Worm (Caenorhabditis elegans) whole organism, L2 larva: ENCODE measurements around the gene Y102A11A.2.

Source experiments
- C34F6.9 ChIP-seq: fragments of 150-350 bp; optimal IDR thresholded peaks from 2 replicates; lab custom pipeline; 2014; ENCODE audit warnings: missing biosample characterization, missing genetic modification characterization
- F13H6.1 ChIP-seq: sonication (generic microtip); optimal IDR thresholded peaks from 2 replicates; lab custom pipeline; 2016; ENCODE audit warnings: missing genetic modification characterization, missing compliant biosample characterization
- R02D3.7 ChIP-seq: fragments of 150-350 bp; optimal IDR thresholded peaks from 2 replicates; lab custom pipeline; 2014; ENCODE audit warnings: missing biosample characterization, missing genetic modification characterization
- Y55F3AM.14 ChIP-seq: fragments of 200-800 bp; sonication (Bioruptor generic); optimal IDR thresholded peaks from 2 replicates; lab custom pipeline; 2018; ENCODE audit warnings: mild to moderate bottlenecking, missing genetic modification characterization, missing compliant biosample characterization
- ZK546.5 ChIP-seq: sonication (generic microtip); optimal IDR thresholded peaks from 2 replicates; lab custom pipeline; 2017; ENCODE audit warnings: missing biosample characterization, missing genetic modification characterization
- alr-1 ChIP-seq: fragments of 150-350 bp; optimal IDR thresholded peaks from 2 replicates; lab custom pipeline; 2014; ENCODE audit warnings: missing biosample characterization, missing genetic modification characterization
- ama-1 ChIP-seq: fragments of 150-350 bp; optimal IDR thresholded peaks from 2 replicates; lab custom pipeline; 2018; ENCODE audit warnings: inconsistent platforms
- blmp-1 ChIP-seq: sonication (generic microtip); optimal IDR thresholded peaks from 2 replicates; lab custom pipeline; 2017; ENCODE audit warnings: missing genetic modification characterization, mild to moderate bottlenecking, missing compliant biosample characterization, antibody characterized with exemption, moderate library complexity; ENCODE audit not compliant: insufficient read depth
- ceh-82 ChIP-seq: fragments of 150-350 bp; optimal IDR thresholded peaks from 2 replicates; lab custom pipeline; 2014; ENCODE audit warnings: missing biosample characterization, missing genetic modification characterization
- elt-1 ChIP-seq: fragments of 150-350 bp; optimal IDR thresholded peaks from 2 replicates; lab custom pipeline; 2014; ENCODE audit warnings: missing biosample characterization, missing genetic modification characterization
- elt-3 ChIP-seq: sonication (generic microtip); optimal IDR thresholded peaks from 2 replicates; lab custom pipeline; 2017; ENCODE audit warnings: missing biosample characterization, missing genetic modification characterization
- fos-1 ChIP-seq: fragments of 150-350 bp; optimal IDR thresholded peaks from 2 replicates; lab custom pipeline; 2014; ENCODE audit warnings: missing biosample characterization, missing genetic modification characterization
- lin-11 ChIP-seq: fragments of 150-350 bp; sonication (generic microtip); optimal IDR thresholded peaks from 2 replicates; lab custom pipeline; 2014; ENCODE audit warnings: missing biosample characterization, missing genetic modification characterization, inconsistent platforms, mixed read lengths
- lin-13 ChIP-seq: fragments of 150-350 bp; optimal IDR thresholded peaks from 2 replicates; lab custom pipeline; 2014; ENCODE audit warnings: missing biosample characterization, missing genetic modification reagents, missing genetic modification characterization
- lin-39 ChIP-seq: fragments of 150-350 bp; optimal IDR thresholded peaks from 2 replicates; lab custom pipeline; 2014; ENCODE audit warnings: missing biosample characterization, missing genetic modification reagents, missing genetic modification characterization
- lsy-2 ChIP-seq, 2 experiments: fragments of 150-350 bp in 1 of 2; sonication (generic microtip) in 1 of 2; optimal IDR thresholded peaks; 2 replicates each; lab custom pipeline; 2014 to 2017; ENCODE audit warnings: missing biosample characterization in 2 of 2, missing genetic modification characterization in 2 of 2
- nhr-10 ChIP-seq: sonication (generic microtip); optimal IDR thresholded peaks from 2 replicates; lab custom pipeline; 2017; ENCODE audit warnings: missing biosample characterization, missing genetic modification characterization
- nhr-12 ChIP-seq: fragments of 150-350 bp; optimal IDR thresholded peaks from 2 replicates; lab custom pipeline; 2014; ENCODE audit warnings: missing biosample characterization, missing genetic modification characterization
- nhr-21 ChIP-seq: fragments of 150-350 bp; optimal IDR thresholded peaks from 2 replicates; lab custom pipeline; 2014; ENCODE audit warnings: missing biosample characterization, missing genetic modification characterization
- nhr-237 ChIP-seq: fragments of 150-350 bp; optimal IDR thresholded peaks from 2 replicates; lab custom pipeline; 2014; ENCODE audit warnings: missing biosample characterization, missing genetic modification characterization
- nhr-25 ChIP-seq: fragments of 150-350 bp; sonication (generic microtip); optimal IDR thresholded peaks from 3 replicates; lab custom pipeline; 2014; ENCODE audit warnings: missing biosample characterization, missing genetic modification characterization
- nhr-6 ChIP-seq: fragments of 150-350 bp; optimal IDR thresholded peaks from 2 replicates; lab custom pipeline; 2014; ENCODE audit warnings: missing biosample characterization, missing genetic modification characterization
- nhr-77 ChIP-seq: fragments of 150-350 bp; optimal IDR thresholded peaks from 2 replicates; lab custom pipeline; 2014; ENCODE audit warnings: missing biosample characterization, missing genetic modification characterization
- peb-1 ChIP-seq: fragments of 150-350 bp; optimal IDR thresholded peaks from 2 replicates; lab custom pipeline; 2014; ENCODE audit warnings: missing biosample characterization, missing genetic modification characterization
- sem-4 ChIP-seq: fragments of 150-350 bp; optimal IDR thresholded peaks from 2 replicates; lab custom pipeline; 2014; ENCODE audit warnings: missing biosample characterization, missing genetic modification reagents, missing genetic modification characterization
- skn-1 ChIP-seq: sonication (generic microtip); optimal IDR thresholded peaks from 2 replicates; lab custom pipeline; 2017; ENCODE audit warnings: missing biosample characterization, missing genetic modification characterization
- sma-3 ChIP-seq: sonication (generic microtip); optimal IDR thresholded peaks from 2 replicates; lab custom pipeline; 2016; ENCODE audit warnings: missing genetic modification reagents, missing genetic modification characterization, missing compliant biosample characterization
- unc-62 ChIP-seq: fragments of 150-350 bp; optimal IDR thresholded peaks from 2 replicates; lab custom pipeline; 2014; ENCODE audit warnings: missing biosample characterization, missing genetic modification reagents, missing genetic modification characterization
- zag-1 ChIP-seq: fragments of 150-350 bp; optimal IDR thresholded peaks from 2 replicates; lab custom pipeline; 2014; ENCODE audit warnings: missing biosample characterization, missing genetic modification characterization
- ztf-1 ChIP-seq: fragments of 200-800 bp; sonication (Bioruptor generic); conservative IDR thresholded peaks from 2 replicates; pipeline ENCODE4 v1.3.6; 2022; ENCODE audit warnings: missing genetic modification characterization, missing compliant biosample characterization
- ztf-11 ChIP-seq: sonication (generic microtip); optimal IDR thresholded peaks from 2 replicates; lab custom pipeline; 2017; ENCODE audit warnings: missing biosample characterization, missing genetic modification characterization

The Y102A11A.2 gene

DNA sequence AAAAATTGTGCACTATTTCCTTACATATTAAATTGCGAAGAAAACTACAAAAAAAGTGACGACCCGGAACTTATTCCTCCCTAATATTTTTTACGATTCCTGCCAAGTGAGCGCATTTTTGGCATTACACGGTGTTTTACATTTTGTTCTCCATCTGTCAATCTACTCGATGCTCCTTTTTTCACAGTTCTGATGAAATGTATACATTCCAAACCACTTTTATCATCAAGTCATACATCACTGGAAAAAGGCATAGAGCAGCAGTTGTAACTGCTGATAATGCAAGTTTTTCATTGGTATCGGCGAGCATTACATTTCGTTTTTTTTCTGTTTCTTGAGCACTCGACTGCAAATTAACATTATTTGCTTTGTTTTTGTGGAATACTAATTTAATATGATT lies 8.2 kb upstream of the Y102A11A.2 start:
- TF ChIP-seq elt-1 (no peak), fos-1 (tag; lab: Kevin White, UChicago) (peak; percentile 82), skn-1 (peak; percentile 19)
- TF ChIP-seq, all 48 proteins: peak for 2

DNA sequence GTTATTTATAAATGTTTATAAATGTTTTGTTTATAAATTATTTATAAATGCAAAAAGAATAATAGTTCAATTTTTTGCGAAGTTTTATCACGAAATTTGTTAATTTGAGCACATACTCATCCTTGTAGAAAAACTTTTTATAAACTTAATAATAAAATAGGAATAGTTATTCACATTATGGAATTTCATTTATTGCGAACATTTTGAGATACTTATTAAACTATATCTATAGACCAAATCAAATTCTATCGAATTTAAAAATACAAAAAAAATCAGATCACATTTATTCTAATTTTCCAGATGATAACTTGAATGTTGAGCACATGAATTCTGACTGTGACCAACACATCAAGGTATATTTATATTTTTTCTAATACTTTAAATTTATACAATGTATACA lies 7.6 kb upstream of the Y102A11A.2 start, which contains the start of gene Y102A11A.3:
Gene Y102A11A.3 (plus strand): TSS at position 301 of the 400 bp plus-strand sequence.
- TF ChIP-seq sma-3 (GFP tag; lab: Kevin White, UChicago) = no peak
- TF ChIP-seq ZK546.5 (tag; lab: Kevin White, UChicago) = no peak
- TF ChIP-seq Y55F3AM.14 (GFP tag; lab: Kevin White, UChicago) = no peak
- TF ChIP-seq lin-39 = no peak
- no peak for TF ChIP-seq ceh-82 (tag; lab: Kevin White, UChicago)
- TF ChIP-seq nhr-25 (tag; lab: Kevin White, UChicago) = no peak
- TF ChIP-seq ama-1 (lab: Kevin White, UChicago) = no peak
- TF ChIP-seq lin-13 (GFP tag; lab: Kevin White, UChicago) = no peak
- TF ChIP-seq ztf-11 (tag; lab: Kevin White, UChicago) = no peak
- no peak for TF ChIP-seq nhr-77 (tag; lab: Kevin White, UChicago)
- no peak for TF ChIP-seq lin-11 (tag; lab: Kevin White, UChicago)
- TF ChIP-seq blmp-1 = no peak
- TF ChIP-seq nhr-237 (tag; lab: Kevin White, UChicago) = no peak
- no peak for TF ChIP-seq lsy-2 (tag; optimal IDR thresholded peaks at IDR 0.05; lab: Kevin White, UChicago)
- no peak for TF ChIP-seq nhr-10 (tag; lab: Kevin White, UChicago)
- TF ChIP-seq, all 48 proteins: peak for 0

DNA sequence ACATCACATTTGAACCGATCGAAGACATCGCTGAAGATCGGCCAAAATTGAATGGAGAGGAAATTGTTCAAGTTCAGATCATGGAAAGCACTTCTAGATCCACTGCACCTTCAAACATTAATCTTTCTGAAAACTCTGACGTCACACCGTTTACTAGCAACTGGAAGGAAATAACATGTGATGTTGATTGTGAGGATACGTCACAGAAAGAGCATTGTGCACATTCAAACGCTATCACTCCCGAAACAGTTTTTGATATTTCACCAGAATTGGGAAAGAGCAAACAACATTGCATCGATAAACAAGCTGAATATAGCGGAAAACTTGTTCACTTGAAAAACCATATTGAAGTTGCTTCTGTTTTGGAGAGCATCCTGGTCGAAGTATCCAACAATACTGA lies 4.9 kb upstream of the Y102A11A.2 start:
- TF ChIP-seq C34F6.9 = no peak
- TF ChIP-seq Y55F3AM.14 (GFP tag; lab: Kevin White, UChicago) = no peak
- no peak for TF ChIP-seq unc-62 (GFP tag; lab: Kevin White, UChicago)
- no peak for TF ChIP-seq lsy-2 (tag; optimal IDR thresholded peaks at IDR 0.05; lab: Kevin White, UChicago)
- TF ChIP-seq peb-1 (tag; lab: Kevin White, UChicago) = no peak
- no peak for TF ChIP-seq ZK546.5 (tag; lab: Kevin White, UChicago)
- no peak for TF ChIP-seq lin-39
- no peak for TF ChIP-seq sem-4
- no peak for TF ChIP-seq nhr-6 (tag; lab: Kevin White, UChicago)
- TF ChIP-seq nhr-237 (tag; lab: Kevin White, UChicago) = no peak
- TF ChIP-seq sma-3 (GFP tag; lab: Kevin White, UChicago) = no peak
- TF ChIP-seq lin-13 (GFP tag; lab: Kevin White, UChicago) = no peak
- TF ChIP-seq nhr-12 (tag; lab: Kevin White, UChicago) = no peak
- no peak for TF ChIP-seq R02D3.7
- no peak for TF ChIP-seq nhr-10 (tag; lab: Kevin White, UChicago)
- no peak for TF ChIP-seq F13H6.1 (tag; lab: Kevin White, UChicago)
- TF ChIP-seq alr-1 (tag; lab: Kevin White, UChicago) = no peak
- no peak for TF ChIP-seq zag-1 (tag; lab: Kevin White, UChicago)
- TF ChIP-seq elt-1 = no peak
- no peak for TF ChIP-seq nhr-25 (tag; lab: Kevin White, UChicago)

DNA sequence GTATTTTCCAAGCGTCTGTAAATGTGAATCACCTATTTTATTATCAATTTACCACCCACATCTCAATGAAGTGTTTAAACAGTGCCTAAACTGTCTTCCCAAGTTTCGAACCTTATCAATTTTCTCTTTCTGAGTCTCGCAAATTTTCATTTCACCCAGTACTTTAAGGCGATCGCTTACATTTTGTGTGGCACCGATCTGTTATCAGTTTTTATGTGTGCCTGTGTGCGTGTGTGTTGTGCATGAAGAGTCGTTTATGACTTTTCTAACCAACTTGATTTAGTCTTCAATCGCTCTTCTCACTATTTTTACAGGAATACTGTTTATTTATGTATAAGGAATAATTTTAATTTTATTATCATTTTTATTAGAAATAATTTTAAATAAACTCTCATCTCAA lies 1.0 kb upstream of the Y102A11A.2 start:
- TF ChIP-seq fos-1 (tag; lab: Kevin White, UChicago) = peak; percentile 13

DNA sequence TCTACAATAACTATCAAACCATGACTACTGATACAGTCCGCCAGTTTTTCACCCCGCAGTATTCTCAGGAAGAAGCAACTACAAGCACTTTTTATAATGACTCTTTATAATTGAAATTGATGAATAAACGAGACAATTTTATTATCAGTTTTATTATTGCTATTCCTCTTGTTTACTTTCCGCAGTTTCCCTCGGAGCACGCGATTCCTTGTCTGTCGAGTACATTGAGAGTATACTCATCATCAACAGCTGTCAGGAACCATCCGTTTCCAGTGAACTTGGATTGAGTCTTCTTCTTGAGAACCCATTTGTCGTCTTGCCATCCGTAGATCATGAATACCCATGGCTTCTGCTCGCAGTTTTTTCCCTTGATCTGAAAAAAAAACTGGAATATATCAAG lies 4.4 kb downstream of the Y102A11A.2 start:
- no peak for TF ChIP-seq fos-1 (tag; lab: Kevin White, UChicago)

DNA sequence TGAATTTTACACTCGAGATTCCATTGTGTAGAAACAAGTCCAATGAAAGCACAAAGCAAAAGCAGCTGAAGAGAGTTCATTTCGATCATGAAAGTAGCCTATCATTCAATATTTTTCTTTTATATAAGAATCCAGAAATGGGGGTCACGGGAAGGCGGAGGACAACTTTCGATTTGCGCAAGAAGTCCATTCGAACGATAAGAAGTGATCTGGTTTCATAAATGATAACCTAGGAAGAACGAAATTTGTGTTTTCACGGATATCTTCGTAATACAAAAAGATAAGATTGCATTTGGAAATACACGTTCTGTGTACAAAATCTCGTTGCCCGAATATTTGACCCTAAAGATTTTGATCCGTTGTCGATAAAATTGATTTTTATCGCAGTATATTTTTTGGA lies 5.0 kb downstream of the Y102A11A.2 start, which contains the start of gene Y102A11A.5:
Gene Y102A11A.5 (minus strand): TSS at position 175 of the 400 bp plus-strand sequence.
- TF ChIP-seq nhr-77 (tag; lab: Kevin White, UChicago) = no peak
- no peak for TF ChIP-seq ztf-1 (GFP tag; lab: Robert Waterston, UW)
- TF ChIP-seq elt-3 (tag; lab: Kevin White, UChicago) = no peak
- TF ChIP-seq nhr-21 (tag; lab: Kevin White, UChicago) = peak; percentile 45
- TF ChIP-seq, all 48 proteins: peak for 1
